Fruit fly (Drosophila melanogaster) whole organism, wandering third instar larva: ENCODE results near the gene Set2.

Experiments used
- CG32264 ChIP-seq: fragments of 200-800 bp; sonication (Bioruptor generic); optimal IDR thresholded peaks from 2 replicates; lab custom pipeline; 2016; ENCODE audit warnings: missing biosample characterization, missing genetic modification characterization
- CG9705 ChIP-seq: fragments of 200-800 bp; sonication (Bioruptor generic); optimal IDR thresholded peaks from 2 replicates; lab custom pipeline; 2018; ENCODE audit warnings: missing biosample characterization, mild to moderate bottlenecking, missing genetic modification characterization
- CrebA ChIP-seq: fragments of 200-800 bp; sonication (Bioruptor generic); optimal IDR thresholded peaks from 2 replicates; lab custom pipeline; 2016; ENCODE audit warnings: missing biosample characterization, mild to moderate bottlenecking, missing genetic modification characterization, borderline replicate concordance
- Dfd ChIP-seq: fragments of >200 bp; optimal IDR thresholded peaks from 2 replicates; lab custom pipeline; 2017; ENCODE audit warnings: missing biosample characterization, missing genetic modification characterization
- Dif ChIP-seq: fragments of 200-275, 200-300 bp; sonication (Bioruptor generic); optimal IDR thresholded peaks from 2 replicates; lab custom pipeline; 2018; ENCODE audit warnings: missing biosample characterization, missing genetic modification characterization; ENCODE audit not compliant: partially characterized antibody
- GATAd ChIP-seq: sonication (Bioruptor generic); optimal IDR thresholded peaks from 2 replicates; lab custom pipeline; 2016; ENCODE audit warnings: missing biosample characterization, missing genetic modification characterization
- HLH106 ChIP-seq: fragments of 200-800 bp; optimal IDR thresholded peaks from 3 replicates; lab custom pipeline; 2019; ENCODE audit warnings: missing biosample characterization, mild to moderate bottlenecking, missing genetic modification characterization, moderate library complexity
- Hr78 ChIP-seq: fragments of >200 bp; optimal IDR thresholded peaks from 2 replicates; lab custom pipeline; 2017; ENCODE audit warnings: missing biosample characterization, missing genetic modification characterization
- Hr83 ChIP-seq: fragments of 200-300 bp; sonication (Bioruptor generic); optimal IDR thresholded peaks from 2 replicates; lab custom pipeline; 2016; ENCODE audit warnings: missing biosample characterization, mild to moderate bottlenecking, missing genetic modification characterization, moderate library complexity; ENCODE audit not compliant: poor library complexity, severe bottlenecking
- N ChIP-seq: fragments of >200 bp; optimal IDR thresholded peaks from 2 replicates; lab custom pipeline; 2018; ENCODE audit warnings: missing biosample characterization, missing external identifiers, missing genetic modification characterization
- Rel ChIP-seq, 2 experiments: fragments of 200-800 bp; sonication (Bioruptor generic) in 1 of 2; optimal IDR thresholded peaks; 2 replicates in 1 of 2; 3 replicates in 1 of 2; lab custom pipeline; 2016 to 2019; ENCODE audit warnings: mild to moderate bottlenecking in 2 of 2, missing biosample characterization in 2 of 2, missing genetic modification characterization in 2 of 2, moderate library complexity in 1 of 2
- Vsx2 ChIP-seq: fragments of 200-300, 225-300 bp; sonication (Bioruptor generic); optimal IDR thresholded peaks from 2 replicates; lab custom pipeline; 2018; ENCODE audit warnings: missing biosample characterization, missing genetic modification characterization; ENCODE audit not compliant: partially characterized antibody
- dl ChIP-seq, 2 experiments: fragments of 175-275, 200-275 bp in 1 of 2; fragments of 200-275 bp in 1 of 2; sonication (Bioruptor generic); optimal IDR thresholded peaks; lab custom pipeline; 2018; ENCODE audit warnings: mild to moderate bottlenecking in 2 of 2, missing biosample characterization in 2 of 2, missing genetic modification characterization in 2 of 2, moderate library complexity in 2 of 2; ENCODE audit not compliant: partially characterized antibody in 2 of 2, insufficient read depth in 1 of 2
- dmrt93B ChIP-seq: fragments of 200-800 bp; sonication (Bioruptor generic); optimal IDR thresholded peaks from 2 replicates; lab custom pipeline; 2018; ENCODE audit warnings: missing biosample characterization, mild to moderate bottlenecking, missing genetic modification characterization
- dsf ChIP-seq: sonication (Bioruptor generic); optimal IDR thresholded peaks from 2 replicates; lab custom pipeline; 2016; ENCODE audit warnings: missing biosample characterization, missing genetic modification characterization, borderline replicate concordance
- ey ChIP-seq: fragments of 200-800 bp; sonication (Bioruptor generic); optimal IDR thresholded peaks from 2 replicates; lab custom pipeline; 2016; ENCODE audit warnings: missing biosample characterization, missing genetic modification characterization
- foxo ChIP-seq, 2 experiments: fragments of 200-800 bp; sonication (Bioruptor generic); optimal IDR thresholded peaks; 2 replicates in 1 of 2; 3 replicates in 1 of 2; lab custom pipeline; 2016 to 2017; ENCODE audit warnings: missing biosample characterization in 2 of 2, missing genetic modification characterization in 2 of 2
- fru ChIP-seq: fragments of 200-800 bp; sonication (Bioruptor generic); optimal IDR thresholded peaks from 3 replicates; lab custom pipeline; 2016; ENCODE audit warnings: missing biosample characterization, mild to moderate bottlenecking, missing genetic modification characterization
- h ChIP-seq: fragments of 200-800 bp; sonication (Bioruptor generic); optimal IDR thresholded peaks from 3 replicates; lab custom pipeline; 2016; ENCODE audit warnings: missing biosample characterization, mild to moderate bottlenecking, missing genetic modification characterization
- jim ChIP-seq: fragments of 175-275, 200-325 bp; sonication (Bioruptor generic); optimal IDR thresholded peaks from 2 replicates; lab custom pipeline; 2016; ENCODE audit warnings: missing biosample characterization, mild to moderate bottlenecking, missing genetic modification characterization
- lola ChIP-seq: fragments of >200 bp; optimal IDR thresholded peaks from 2 replicates; lab custom pipeline; 2017; ENCODE audit warnings: missing biosample characterization, missing genetic modification characterization
- psq ChIP-seq: fragments of 200-800 bp; sonication (Bioruptor generic); optimal IDR thresholded peaks from 3 replicates; lab custom pipeline; 2017; ENCODE audit warnings: missing biosample characterization, mild to moderate bottlenecking, missing genetic modification characterization, moderate library complexity
- rgr ChIP-seq: fragments of 200-800 bp; sonication (Bioruptor generic); optimal IDR thresholded peaks from 3 replicates; lab custom pipeline; 2016; ENCODE audit warnings: missing biosample characterization, mild to moderate bottlenecking, missing genetic modification characterization
- sage ChIP-seq: fragments of 200-800 bp; sonication (Bioruptor generic); optimal IDR thresholded peaks from 2 replicates; lab custom pipeline; 2016; ENCODE audit warnings: missing biosample characterization, mild to moderate bottlenecking, missing genetic modification characterization
- sv ChIP-seq: fragments of 200-800 bp; sonication (Bioruptor generic); optimal IDR thresholded peaks from 3 replicates; lab custom pipeline; 2016; ENCODE audit warnings: missing biosample characterization, missing genetic modification characterization
- tai ChIP-seq: sonication (Bioruptor generic); optimal IDR thresholded peaks from 2 replicates; lab custom pipeline; 2016; ENCODE audit warnings: missing biosample characterization, missing genetic modification characterization
- usp ChIP-seq: fragments of >200 bp; optimal IDR thresholded peaks from 2 replicates; lab custom pipeline; 2017; ENCODE audit warnings: missing biosample characterization, missing genetic modification characterization
- woc ChIP-seq: sonication (Bioruptor generic); optimal IDR thresholded peaks from 2 replicates; lab custom pipeline; 2016; ENCODE audit warnings: missing biosample characterization, mild to moderate bottlenecking, missing genetic modification characterization

Gene Set2

DNA sequence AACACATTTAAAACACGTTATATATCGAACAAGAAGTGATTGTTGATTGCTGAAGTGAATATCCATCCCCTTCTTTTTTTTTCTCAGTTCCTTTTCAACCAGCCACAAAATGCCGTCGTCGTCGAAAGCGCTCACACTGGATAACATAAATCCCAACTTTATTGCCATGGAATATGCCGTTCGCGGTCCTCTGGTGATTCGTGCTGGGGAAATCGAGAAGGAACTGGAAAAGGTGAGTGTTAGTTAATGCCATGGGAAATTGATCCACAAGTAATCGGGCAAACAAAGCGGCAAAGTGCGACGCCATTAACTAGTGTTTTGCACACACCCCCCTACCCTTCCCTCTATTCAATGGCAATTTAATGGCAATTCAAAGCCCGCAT lies 38.9 kb upstream of the Set2 start:
- no peak for TF ChIP-seq jim (GFP tag; lab: Kevin White, UChicago)
- no peak for TF ChIP-seq sage
- TF ChIP-seq Hr78 (GFP tag; lab: Kevin White, UChicago) = no peak
- TF ChIP-seq Dfd (GFP tag; lab: Kevin White, UChicago) = no peak
- no peak for TF ChIP-seq lola (GFP tag; lab: Kevin White, UChicago)
- no peak for TF ChIP-seq rgr (GFP tag; lab: Kevin White, UChicago)
- TF ChIP-seq Hr83 = no peak
- TF ChIP-seq, all 38 proteins: peak for 0

DNA sequence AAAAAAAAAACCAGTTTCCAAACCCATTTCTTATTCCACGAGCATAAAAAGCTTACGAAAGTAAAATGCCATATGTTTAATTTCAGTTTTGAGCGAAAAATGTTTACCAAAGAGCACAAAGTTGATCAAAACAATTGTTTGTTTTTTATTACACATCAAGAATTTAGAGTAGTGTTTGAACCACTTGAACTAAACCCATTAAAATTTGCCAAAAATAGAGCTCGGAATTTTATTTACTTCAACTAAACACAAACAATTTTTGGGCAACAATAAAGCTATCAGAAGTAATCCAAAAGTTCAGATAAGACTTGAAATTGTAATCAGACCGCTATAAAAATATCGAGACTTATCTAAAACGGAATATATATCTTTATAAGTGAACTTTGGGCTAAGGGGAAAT lies 38.1 kb upstream of the Set2 start:
- TF ChIP-seq Hr83 = no peak
- TF ChIP-seq woc (GFP tag; lab: Kevin White, UChicago) = no peak
- TF ChIP-seq jim (GFP tag; lab: Kevin White, UChicago) = no peak
- TF ChIP-seq Dif = no peak
- no peak for TF ChIP-seq Dfd (GFP tag; lab: Kevin White, UChicago)
- TF ChIP-seq CrebA (GFP tag; lab: Kevin White, UChicago) = no peak
- TF ChIP-seq GATAd (GFP tag; lab: Kevin White, UChicago) = no peak
- TF ChIP-seq usp = no peak
- no peak for TF ChIP-seq dl (GFP tag; optimal IDR thresholded peaks at IDR 0.05; lab: Kevin White, UChicago; ENCODE audit: insufficient read depth in 1 of 2, partially characterized antibody in 2 of 2)
- TF ChIP-seq HLH106 (tag; lab: Kevin White, UChicago) = no peak
- TF ChIP-seq dmrt93B (GFP tag; lab: Kevin White, UChicago) = no peak
- no peak for TF ChIP-seq Hr78 (GFP tag; lab: Kevin White, UChicago)
- TF ChIP-seq foxo (GFP tag; optimal IDR thresholded peaks at IDR 0.05; lab: Kevin White, UChicago) = no peak

DNA sequence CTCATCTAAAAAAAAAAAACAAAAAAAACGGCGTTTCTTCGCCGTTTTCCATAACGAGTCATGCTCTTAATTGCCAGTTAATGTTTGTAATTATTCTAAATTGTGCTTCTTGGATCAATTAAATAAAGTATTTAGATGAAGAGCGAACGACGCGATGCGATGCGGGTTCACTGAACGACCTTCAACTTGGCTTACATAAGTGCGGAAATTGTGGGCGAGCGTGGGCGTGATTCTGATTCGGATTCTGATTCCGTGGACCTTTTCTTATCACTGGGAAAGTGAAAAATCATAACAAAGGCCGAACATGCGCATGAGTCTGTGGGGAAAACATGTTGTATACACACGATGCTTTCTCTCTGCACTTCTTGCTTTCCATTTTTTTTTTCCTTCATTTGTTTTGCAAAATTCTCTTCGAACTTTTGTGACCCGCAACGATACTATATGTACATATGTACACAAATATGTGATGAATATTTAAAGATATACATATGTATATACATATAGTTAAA lies 37.5 kb upstream of the Set2 start:
- TF ChIP-seq CG32264 (GFP tag; lab: Kevin White, UChicago) = no peak
- no peak for TF ChIP-seq CrebA (GFP tag; lab: Kevin White, UChicago)
- TF ChIP-seq h (GFP tag; lab: Kevin White, UChicago) = no peak
- no peak for TF ChIP-seq Dfd (GFP tag; lab: Kevin White, UChicago)
- TF ChIP-seq sage = no peak
- no peak for TF ChIP-seq N (GFP tag; lab: Kevin White, UChicago)
- no peak for TF ChIP-seq Rel (GFP tag; optimal IDR thresholded peaks at IDR 0.05; lab: Kevin White, UChicago)
- TF ChIP-seq Rel (tag; optimal IDR thresholded peaks at IDR 0.05; lab: Kevin White, UChicago) = no peak
- no peak for TF ChIP-seq dsf (GFP tag; lab: Kevin White, UChicago)
- TF ChIP-seq usp = no peak
- TF ChIP-seq Vsx2 (GFP tag; lab: Kevin White, UChicago) = no peak
- no peak for TF ChIP-seq fru (GFP tag; lab: Kevin White, UChicago)
- TF ChIP-seq HLH106 (tag; lab: Kevin White, UChicago) = no peak
- TF ChIP-seq foxo (GFP tag; optimal IDR thresholded peaks at IDR 0.05; lab: Kevin White, UChicago) = no peak
- no peak for TF ChIP-seq Dif
- no peak for TF ChIP-seq jim (GFP tag; lab: Kevin White, UChicago)
- TF ChIP-seq, all 38 proteins: peak for 0

DNA sequence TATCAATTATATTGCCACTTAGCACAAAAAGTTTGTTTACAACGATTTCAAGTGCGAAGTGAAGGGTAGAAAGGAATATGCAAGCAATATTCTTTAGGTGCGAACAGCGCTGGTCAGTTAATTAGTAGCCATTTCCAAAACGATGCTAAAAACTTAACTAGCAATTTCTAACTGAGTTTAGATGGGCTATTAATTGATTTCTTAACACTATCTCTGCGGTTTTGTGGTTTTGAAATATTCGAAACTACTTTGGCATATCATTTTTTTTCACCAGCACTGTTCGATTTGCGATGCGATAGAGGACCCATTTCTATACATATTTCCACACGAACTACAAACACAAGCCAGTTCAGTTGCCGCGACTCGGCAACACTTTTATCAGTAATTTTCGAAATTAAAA lies 36.5 kb upstream of the Set2 start:
- no peak for TF ChIP-seq Vsx2 (GFP tag; lab: Kevin White, UChicago)
- TF ChIP-seq CrebA (GFP tag; lab: Kevin White, UChicago) = no peak
- TF ChIP-seq rgr (GFP tag; lab: Kevin White, UChicago) = peak; percentile 51
- TF ChIP-seq foxo (GFP tag; optimal IDR thresholded peaks at IDR 0.05; lab: Kevin White, UChicago) = peak in 1 of 2 experiments; percentile 57
- TF ChIP-seq tai (GFP tag; lab: Kevin White, UChicago) = peak; percentile 1
- TF ChIP-seq ey = peak; percentile 34
- TF ChIP-seq GATAd (GFP tag; lab: Kevin White, UChicago) = no peak
- TF ChIP-seq dl (GFP tag; optimal IDR thresholded peaks at IDR 0.05; lab: Kevin White, UChicago; ENCODE audit: insufficient read depth in 1 of 2, partially characterized antibody in 2 of 2) = no peak
- TF ChIP-seq h (GFP tag; lab: Kevin White, UChicago) = peak; percentile 50
- TF ChIP-seq fru (GFP tag; lab: Kevin White, UChicago) = peak; percentile 55
- no peak for TF ChIP-seq CG9705 (GFP tag; lab: Kevin White, UChicago)
- TF ChIP-seq psq = peak; percentile 22
- no peak for TF ChIP-seq woc (GFP tag; lab: Kevin White, UChicago)
- TF ChIP-seq sv (GFP tag; lab: Kevin White, UChicago) = peak; percentile 0
- TF ChIP-seq Hr78 (GFP tag; lab: Kevin White, UChicago) = no peak
- no peak for TF ChIP-seq Dfd (GFP tag; lab: Kevin White, UChicago)
